Worm (Caenorhabditis elegans) whole organism, mixed stage, embryonic: ENCODE data around the gene C06E4.5.
A peak's percentile ranks its signal among the peaks of the same experiment; 100 is the strongest.

Experiments
- M03D4.4 ChIP-seq: sonication (generic microtip); optimal IDR thresholded peaks from 2 replicates; lab custom pipeline; 2017; ENCODE audit warnings: mild to moderate bottlenecking, missing genetic modification characterization, missing compliant biosample characterization
- bed-3 ChIP-seq: fragments of 200-800 bp; sonication (Bioruptor generic); optimal IDR thresholded peaks from 3 replicates; lab custom pipeline; 2018; ENCODE audit warnings: mild to moderate bottlenecking, missing genetic modification characterization, moderate library complexity, missing compliant biosample characterization
- blmp-1 ChIP-seq: fragments of 150-350 bp; optimal IDR thresholded peaks from 2 replicates; lab custom pipeline; 2014; ENCODE audit warnings: missing biosample characterization, missing genetic modification characterization
- ceh-39 ChIP-seq: fragments of 150-350 bp; optimal IDR thresholded peaks from 2 replicates; lab custom pipeline; 2014; ENCODE audit warnings: missing biosample characterization, missing genetic modification characterization
- ceh-43 ChIP-seq: fragments of 200-800 bp; sonication (Bioruptor generic); optimal IDR thresholded peaks from 2 replicates; lab custom pipeline; 2018; ENCODE audit warnings: mild to moderate bottlenecking, missing genetic modification characterization, moderate library complexity, missing compliant biosample characterization
- ceh-83 ChIP-seq: fragments of 200-800 bp; sonication (Bioruptor generic); optimal IDR thresholded peaks from 2 replicates; lab custom pipeline; 2018; ENCODE audit warnings: mild to moderate bottlenecking, missing genetic modification characterization, missing compliant biosample characterization
- ces-1 ChIP-seq: fragments of 150-350 bp; optimal IDR thresholded peaks from 2 replicates; lab custom pipeline; 2014; ENCODE audit warnings: missing biosample characterization, missing genetic modification reagents, missing genetic modification characterization
- cnd-1 ChIP-seq: fragments of 200-800 bp; sonication (Bioruptor generic); optimal IDR thresholded peaks from 2 replicates; lab custom pipeline; 2018; ENCODE audit warnings: mild to moderate bottlenecking, missing genetic modification characterization, missing compliant biosample characterization
- drap-1 ChIP-seq: fragments of 200-800 bp; sonication (Bioruptor generic); optimal IDR thresholded peaks from 3 replicates; lab custom pipeline; 2018; ENCODE audit warnings: mild to moderate bottlenecking, missing genetic modification characterization, missing compliant biosample characterization
- elt-1 ChIP-seq: sonication (generic microtip); optimal IDR thresholded peaks from 2 replicates; lab custom pipeline; 2017; ENCODE audit warnings: missing genetic modification characterization, mild to moderate bottlenecking, missing compliant biosample characterization, antibody characterized with exemption, moderate library complexity, borderline replicate concordance; ENCODE audit not compliant: insufficient read depth
- elt-3 ChIP-seq: fragments of 150-350 bp; optimal IDR thresholded peaks from 2 replicates; lab custom pipeline; 2014; ENCODE audit warnings: missing biosample characterization, missing genetic modification characterization
- flh-1 ChIP-seq: fragments of 200-800 bp; sonication (Bioruptor generic); optimal IDR thresholded peaks from 2 replicates; lab custom pipeline; 2018; ENCODE audit warnings: mild to moderate bottlenecking, missing genetic modification characterization, moderate library complexity, missing compliant biosample characterization
- ham-2 ChIP-seq: fragments of 200-800 bp; sonication (Bioruptor generic); optimal IDR thresholded peaks from 2 replicates; lab custom pipeline; 2018; ENCODE audit warnings: mild to moderate bottlenecking, missing genetic modification characterization, missing compliant biosample characterization
- hlh-1 ChIP-seq: fragments of 150-350 bp; optimal IDR thresholded peaks from 2 replicates; lab custom pipeline; 2014; ENCODE audit warnings: missing biosample characterization, missing genetic modification reagents, missing genetic modification characterization
- lin-13 ChIP-seq: fragments of 150-350 bp; optimal IDR thresholded peaks from 2 replicates; lab custom pipeline; 2014; ENCODE audit warnings: missing biosample characterization, missing genetic modification characterization
- lsy-2 ChIP-seq: fragments of 150-350 bp; optimal IDR thresholded peaks from 2 replicates; lab custom pipeline; 2014; ENCODE audit warnings: missing biosample characterization, missing genetic modification characterization
- mab-5 ChIP-seq: fragments of 150-350 bp; optimal IDR thresholded peaks from 2 replicates; lab custom pipeline; 2014; ENCODE audit warnings: missing biosample characterization, missing genetic modification characterization
- mep-1 ChIP-seq: fragments of 150-350 bp; optimal IDR thresholded peaks from 2 replicates; lab custom pipeline; 2017; ENCODE audit warnings: missing biosample characterization, missing genetic modification reagents, missing genetic modification characterization, inconsistent platforms
- mls-2 ChIP-seq: sonication (generic microtip); optimal IDR thresholded peaks from 2 replicates; lab custom pipeline; 2016; ENCODE audit warnings: mild to moderate bottlenecking, missing genetic modification characterization, moderate library complexity, missing compliant biosample characterization
- nhr-12 ChIP-seq: fragments of 150-350 bp; optimal IDR thresholded peaks from 2 replicates; lab custom pipeline; 2014; ENCODE audit warnings: missing biosample characterization, missing genetic modification characterization
- nhr-237 ChIP-seq: fragments of 150-350 bp; optimal IDR thresholded peaks from 2 replicates; lab custom pipeline; 2014; ENCODE audit warnings: missing biosample characterization, missing genetic modification characterization
- nhr-28 ChIP-seq: fragments of 150-350 bp; optimal IDR thresholded peaks from 2 replicates; lab custom pipeline; 2014; ENCODE audit warnings: missing biosample characterization, missing genetic modification characterization
- nhr-76 ChIP-seq: sonication (generic microtip); optimal IDR thresholded peaks from 2 replicates; lab custom pipeline; 2017; ENCODE audit warnings: missing biosample characterization, missing genetic modification characterization
- pha-4 ChIP-seq: fragments of 150-350 bp; optimal IDR thresholded peaks from 2 replicates; lab custom pipeline; 2018; ENCODE audit warnings: missing biosample characterization, missing genetic modification reagents, missing genetic modification characterization
- sem-2 ChIP-seq: fragments of 200-800 bp; sonication (Bioruptor generic); optimal IDR thresholded peaks from 2 replicates; lab custom pipeline; 2018; ENCODE audit warnings: mild to moderate bottlenecking, missing genetic modification characterization, missing compliant biosample characterization
- snpc-4 ChIP-seq: fragments of 150-350 bp; optimal IDR thresholded peaks from 2 replicates; lab custom pipeline; 2014; ENCODE audit warnings: missing biosample characterization, missing genetic modification characterization
- sptf-1 ChIP-seq: sonication (generic microtip); optimal IDR thresholded peaks from 2 replicates; lab custom pipeline; 2017; ENCODE audit warnings: mild to moderate bottlenecking, missing genetic modification characterization, moderate library complexity, missing compliant biosample characterization
- unc-120 ChIP-seq: sonication (generic microtip); optimal IDR thresholded peaks from 2 replicates; lab custom pipeline; 2017; ENCODE audit warnings: missing genetic modification characterization, missing compliant biosample characterization; ENCODE audit not compliant: poor library complexity, severe bottlenecking
- unc-39 ChIP-seq: fragments of 150-350 bp; optimal IDR thresholded peaks from 2 replicates; lab custom pipeline; 2014; ENCODE audit warnings: missing biosample characterization, missing genetic modification characterization
- unc-62 ChIP-seq: fragments of 150-350 bp; optimal IDR thresholded peaks from 2 replicates; lab custom pipeline; 2014; ENCODE audit warnings: missing biosample characterization, missing genetic modification reagents, missing genetic modification characterization
- zip-8 ChIP-seq: fragments of 150-350 bp; optimal IDR thresholded peaks from 2 replicates; lab custom pipeline; 2014; ENCODE audit warnings: missing biosample characterization, missing genetic modification characterization

C06E4.5 gene

ce11 chrIV:7236248-7236772 is 18.5 kb upstream of the C06E4.5 start:
- TF ChIP-seq mab-5 (tag; lab: Kevin White, UChicago) (no peak), zip-8 (tag; lab: Kevin White, UChicago) (peak; percentile 86)

DNA sequence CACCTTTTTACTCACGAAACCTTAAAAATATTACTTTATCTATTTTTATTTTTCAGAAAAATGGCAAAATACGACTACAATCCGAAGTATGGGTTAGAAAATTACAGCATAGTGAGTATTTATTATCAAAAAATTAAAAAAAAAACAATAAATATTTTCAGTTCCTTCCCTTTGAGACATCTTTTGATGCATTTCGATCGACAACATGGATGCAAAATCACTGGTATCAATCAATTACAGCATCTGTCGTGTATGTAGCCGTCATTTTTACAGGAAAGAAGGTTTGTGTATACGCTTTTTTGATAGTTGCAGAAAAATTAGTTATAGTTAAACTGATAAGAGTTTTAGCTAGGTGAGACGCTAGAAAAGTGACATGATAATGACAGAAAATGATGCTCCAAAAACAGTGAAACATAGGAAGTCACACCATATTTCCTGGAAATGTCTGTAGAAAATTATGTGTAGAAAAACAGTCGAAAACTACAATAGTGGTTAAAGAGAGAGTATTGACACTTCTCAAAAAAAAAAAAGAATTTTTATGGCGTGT is 17.0 kb upstream of the C06E4.5 start, which contains the start of gene elo-3:
Gene elo-3 (plus strand): TSS at position 51 of the 547 bp plus-strand sequence.
- no peak for TF ChIP-seq unc-120
- TF ChIP-seq nhr-237: no peak
- no peak for TF ChIP-seq ceh-43 (GFP tag; lab: Kevin White, UChicago)
- TF ChIP-seq unc-62 (GFP tag; lab: Kevin White, UChicago): no peak
- no peak for TF ChIP-seq nhr-76 (tag; lab: Kevin White, UChicago)
- no peak for TF ChIP-seq ceh-39 (tag; lab: Kevin White, UChicago)
- no peak for TF ChIP-seq mab-5 (tag; lab: Kevin White, UChicago)
- no peak for TF ChIP-seq cnd-1 (tag; lab: Kevin White, UChicago)
- no peak for TF ChIP-seq sptf-1
- TF ChIP-seq zip-8 (tag; lab: Kevin White, UChicago): no peak
- no peak for TF ChIP-seq blmp-1 (tag; lab: Kevin White, UChicago)
- TF ChIP-seq lsy-2 (tag; lab: Kevin White, UChicago): no peak
- TF ChIP-seq lin-13 (tag; lab: Kevin White, UChicago): no peak
- no peak for TF ChIP-seq ceh-83 (GFP tag; lab: Kevin White, UChicago)
- no peak for TF ChIP-seq drap-1 (GFP tag; lab: Kevin White, UChicago)
- TF ChIP-seq hlh-1 (tag; lab: Kevin White, UChicago): no peak
- TF ChIP-seq snpc-4 (tag; lab: Kevin White, UChicago): no peak
- no peak for TF ChIP-seq elt-1 (tag; lab: Kevin White, UChicago)
- no peak for TF ChIP-seq nhr-12 (tag; lab: Kevin White, UChicago)

DNA sequence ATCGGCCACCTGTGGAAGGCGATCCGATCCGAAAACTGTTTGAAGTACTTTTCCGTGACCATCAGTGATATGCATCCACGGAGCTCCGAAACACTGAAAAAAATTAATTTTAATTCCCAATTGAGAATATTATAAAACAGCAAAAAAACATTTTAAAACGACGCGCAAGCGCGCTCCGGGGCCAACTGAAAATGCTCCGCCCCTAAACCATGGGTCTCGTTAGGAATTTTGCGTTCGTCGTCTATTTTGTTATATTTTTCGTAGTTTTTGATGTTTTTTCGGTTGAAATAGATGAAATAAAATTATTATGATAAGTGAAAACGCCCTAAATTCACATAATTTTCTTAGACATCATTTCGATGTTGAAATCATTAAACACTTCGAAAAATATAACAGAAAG is 14.2 kb upstream of the C06E4.5 start:
- TF ChIP-seq hlh-1 (tag; lab: Kevin White, UChicago) (no peak), ceh-83 (GFP tag; lab: Kevin White, UChicago) (peak; percentile 36)

ce11 chrIV:7242220-7242789 is 12.5 kb upstream of the C06E4.5 start, which contains the start of gene gstk-2:
TSS of gene gstk-2 (minus strand) at chrIV:7242270.
- TF ChIP-seq hlh-1 (tag; lab: Kevin White, UChicago): peak; percentile 35
- no peak for TF ChIP-seq nhr-76 (tag; lab: Kevin White, UChicago)

ce11 chrIV:7243913-7244312 is 10.9 kb upstream of the C06E4.5 start, which contains the start of gene afmd-1:
TSS of gene afmd-1 (plus strand) at chrIV:7244228.
- TF ChIP-seq hlh-1 (tag; lab: Kevin White, UChicago) (no peak), nhr-28 (tag; lab: Kevin White, UChicago) (no peak), nhr-237 (no peak), ces-1 (GFP tag; lab: Kevin White, UChicago) (no peak), mep-1 (no peak), lin-13 (tag; lab: Kevin White, UChicago) (no peak), flh-1 (GFP tag; lab: Kevin White, UChicago) (no peak), ham-2 (no peak), sem-2 (no peak), ceh-43 (GFP tag; lab: Kevin White, UChicago) (no peak), M03D4.4 (tag; lab: Kevin White, UChicago) (no peak), mls-2 (tag; lab: Kevin White, UChicago) (no peak), elt-3 (tag; lab: Kevin White, UChicago) (no peak), drap-1 (GFP tag; lab: Kevin White, UChicago) (no peak), unc-39 (tag; lab: Kevin White, UChicago) (no peak), bed-3 (GFP tag; lab: Kevin White, UChicago) (no peak), nhr-76 (tag; lab: Kevin White, UChicago) (no peak), pha-4 (tag; lab: Kevin White, UChicago) (no peak), blmp-1 (tag; lab: Kevin White, UChicago) (no peak)
